Worm (Caenorhabditis elegans) whole organism, L3 larva: Measurements from ENCODE around the gene T27E4.1.

Experiments used
- ceh-16 ChIP-seq: sonication (generic microtip); optimal IDR thresholded peaks from 2 replicates; lab custom pipeline; 2017; ENCODE audit warnings: missing biosample characterization, missing genetic modification characterization
- ceh-82 ChIP-seq: fragments of 150-350 bp; optimal IDR thresholded peaks from 2 replicates; lab custom pipeline; 2014; ENCODE audit warnings: missing biosample characterization, missing genetic modification characterization
- egl-5 ChIP-seq: fragments of 150-350 bp; optimal IDR thresholded peaks from 2 replicates; lab custom pipeline; 2017; ENCODE audit warnings: missing biosample characterization, missing genetic modification reagents, missing genetic modification characterization, inconsistent platforms
- nhr-12 ChIP-seq: fragments of 150-350 bp; optimal IDR thresholded peaks from 2 replicates; lab custom pipeline; 2014; ENCODE audit warnings: missing biosample characterization, missing genetic modification characterization
- nhr-76 ChIP-seq: fragments of 150-350 bp; sonication (generic microtip); optimal IDR thresholded peaks from 5 replicates; lab custom pipeline; 2014; ENCODE audit warnings: missing biosample characterization, missing genetic modification characterization
- nhr-77 ChIP-seq: fragments of 150-350 bp; optimal IDR thresholded peaks from 2 replicates; lab custom pipeline; 2014; ENCODE audit warnings: missing biosample characterization, missing genetic modification characterization
- snpc-4 ChIP-seq: fragments of 150-350 bp; optimal IDR thresholded peaks from 2 replicates; lab custom pipeline; 2014; ENCODE audit warnings: missing biosample characterization, missing genetic modification characterization
- unc-39 ChIP-seq: sonication (generic microtip); optimal IDR thresholded peaks from 4 replicates; lab custom pipeline; 2017; ENCODE audit warnings: missing biosample characterization, missing genetic modification characterization
- unc-62 ChIP-seq: fragments of 150-350 bp; sonication (generic microtip); optimal IDR thresholded peaks from 4 replicates; lab custom pipeline; 2014; ENCODE audit warnings: missing biosample characterization, missing genetic modification reagents, missing genetic modification characterization

- TF ChIP-seq nhr-12 (tag; lab: Kevin White, UChicago) (no peak), snpc-4 (tag; lab: Kevin White, UChicago) (no peak), unc-39 (tag; lab: Kevin White, UChicago) (no peak), nhr-77 (tag; lab: Kevin White, UChicago) (no peak), egl-5 (tag; lab: Kevin White, UChicago) (no peak), ceh-16 (tag; lab: Kevin White, UChicago) (no peak), ceh-82 (tag; lab: Kevin White, UChicago) (no peak), unc-62 (GFP tag; lab: Kevin White, UChicago) (no peak), nhr-76 (no peak)
These were observed 24.5 kb upstream of the T27E4.1 start, which contains the start of gene fip-2 for ce11 chrV:9067678-9068077.
